Worm (Caenorhabditis elegans) whole organism, midembryonic: ENCODE data around the gene alg-4.

ENCODE experiments used
- T22C8.4 ChIP-seq: fragments of 200-800 bp; sonication (Bioruptor generic); IDR thresholded peaks from 2 replicates; pipeline ENCODE4 v1.3.6; 2022; ENCODE audit warnings: missing genetic modification characterization, missing compliant biosample characterization
- cog-1 ChIP-seq: sonication (generic microtip); optimal IDR thresholded peaks from 2 replicates; lab custom pipeline; 2016; ENCODE audit warnings: missing genetic modification characterization, missing compliant biosample characterization
- flt-1 ChIP-seq: fragments of 200-800 bp; sonication (Bioruptor generic); IDR thresholded peaks from 2 replicates; pipeline ENCODE4 v1.3.6; 2022; ENCODE audit warnings: missing genetic modification characterization, missing compliant biosample characterization
- klf-2 ChIP-seq: fragments of 200-800 bp; sonication (Bioruptor generic); conservative IDR thresholded peaks from 2 replicates; pipeline ENCODE4 v1.3.6; 2022; ENCODE audit warnings: missing genetic modification reagents, missing genetic modification characterization, missing compliant biosample characterization
- med-1 ChIP-seq: sonication (generic microtip); optimal IDR thresholded peaks from 2 replicates; lab custom pipeline; 2017; ENCODE audit warnings: missing genetic modification characterization, mild to moderate bottlenecking, missing compliant biosample characterization, antibody characterized with exemption, missing genetic modification reagents; ENCODE audit not compliant: insufficient read depth
- tab-1 ChIP-seq: fragments of 200-800 bp; sonication (Bioruptor generic); IDR thresholded peaks from 2 replicates; pipeline ENCODE4 v1.3.6; 2022; ENCODE audit warnings: missing genetic modification characterization, missing compliant biosample characterization
- ztf-23 ChIP-seq: fragments of 200-800 bp; sonication (Bioruptor generic); IDR thresholded peaks from 2 replicates; pipeline ENCODE4 v1.3.6; 2022; ENCODE audit warnings: missing genetic modification reagents, missing genetic modification characterization, missing compliant biosample characterization
- ztf-29 ChIP-seq: fragments of 200-800 bp; sonication (Bioruptor generic); IDR thresholded peaks from 2 replicates; pipeline ENCODE4 v1.3.6; 2022; ENCODE audit warnings: missing genetic modification reagents, missing genetic modification characterization, missing compliant biosample characterization

ce11 chrIII:9930406-9930805, 39.2 kb upstream of the alg-4 start:
- TF ChIP-seq klf-2 (GFP tag; lab: Robert Waterston, UW) (no peak), flt-1 (no peak), T22C8.4 (GFP tag; lab: Robert Waterston, UW) (no peak), ztf-23 (GFP tag; lab: Robert Waterston, UW) (no peak), tab-1 (GFP tag; lab: Robert Waterston, UW) (no peak), ztf-29 (GFP tag; lab: Robert Waterston, UW) (no peak), med-1 (GFP tag; lab: Kevin White, UChicago) (no peak), cog-1 (tag; lab: Kevin White, UChicago) (no peak)
